Worm (Caenorhabditis elegans) whole organism, early embryonic: ENCODE results near the gene dhrs-4.

Experiments
- ceh-13 ChIP-seq: fragments of 200-800 bp; sonication (Bioruptor generic); optimal IDR thresholded peaks from 2 replicates; lab custom pipeline; 2018; ENCODE audit warnings: mild to moderate bottlenecking, missing genetic modification characterization, missing compliant biosample characterization
- flt-1 ChIP-seq: fragments of 200-800 bp; sonication (Bioruptor generic); IDR thresholded peaks from 2 replicates; pipeline ENCODE4 v1.3.6; 2022; ENCODE audit warnings: missing genetic modification characterization, missing compliant biosample characterization

- TF ChIP-seq flt-1 (GFP tag; lab: Robert Waterston, UW) (no peak), ceh-13 (no peak)
Observed at ce11 chrV:12905074-12905473, 17.3 kb upstream of the dhrs-4 start, which contains the start of gene ttr-28.
